Fruit fly (Drosophila melanogaster): ENCODE data around the gene CG16986.

DNA sequence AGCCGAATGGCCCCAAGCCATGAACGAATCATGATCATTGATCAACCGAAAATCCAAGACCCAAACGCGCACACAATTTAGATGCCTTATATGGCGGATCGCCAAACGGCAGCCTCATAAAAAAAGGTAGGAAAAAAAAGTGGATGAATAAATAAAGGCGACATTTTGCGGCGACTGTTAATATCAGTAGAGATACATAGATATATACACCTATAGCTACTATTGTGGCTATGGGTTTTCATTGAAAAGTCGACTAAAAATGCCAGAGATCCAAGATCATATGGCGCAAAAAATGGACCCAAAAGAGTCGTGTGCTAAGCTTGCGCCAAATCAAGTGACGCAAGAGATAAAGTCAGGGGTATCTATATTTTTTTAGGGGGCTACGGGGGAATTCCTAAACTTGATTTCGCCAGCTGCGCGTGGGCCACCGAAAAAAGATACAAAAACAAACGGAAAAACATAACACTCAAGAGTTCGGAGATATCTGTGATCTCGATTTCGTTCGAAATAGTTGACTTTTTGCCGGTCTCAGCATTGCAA lies 48.9 kb upstream of the CG16986 start:
- TF ChIP-seq CG33017 (tag; optimal IDR thresholded peaks at IDR 0.05) (no peak), CG11617 (GFP tag; optimal IDR thresholded peaks at IDR 0.05) (no peak), toe (GFP tag; optimal IDR thresholded peaks at IDR 0.05) (no peak), CG7045 (GFP tag; optimal IDR thresholded peaks at IDR 0.05) (no peak), CG5204 (GFP tag; optimal IDR thresholded peaks at IDR 0.05) (no peak), Crg-1 (GFP tag; optimal IDR thresholded peaks at IDR 0.05) (no peak), ovo (GFP tag; optimal IDR thresholded peaks at IDR 0.05) (no peak), Clk (GFP tag; optimal IDR thresholded peaks at IDR 0.05) (no peak), cnc (optimal IDR thresholded peaks at IDR 0.05) (no peak), CG1620 (GFP tag; optimal IDR thresholded peaks at IDR 0.05) (no peak)
